Worm (Caenorhabditis elegans) whole organism, dauer: Measurements from ENCODE around the gene cyld-1.

Source experiments
- unc-62 ChIP-seq: sonication (generic microtip); optimal IDR thresholded peaks from 2 replicates; lab custom pipeline; 2017; ENCODE audit warnings: missing biosample characterization, missing genetic modification reagents, missing genetic modification characterization

Gene cyld-1

ce11 chrIII:9874515-9874914 lies 35.9 kb downstream of the cyld-1 start:
- no peak for TF ChIP-seq unc-62 (GFP tag; lab: Kevin White, UChicago)

- no peak for TF ChIP-seq unc-62 (GFP tag; lab: Kevin White, UChicago)
Observed at ce11 chrIII:9871032-9871431, 39.4 kb downstream of the cyld-1 start, which contains the start of gene ZK757.1. Gene ZK757.1 (minus strand): TSS chrIII:9871132.

- TF ChIP-seq unc-62 (GFP tag; lab: Kevin White, UChicago): no peak
Observed at ce11 chrIII:9867780-9868503, 42.5 kb downstream of the cyld-1 start, which contains the start of gene dhhc-4. Gene dhhc-4 (minus strand): TSS chrIII:9867792.

ce11 chrIII:9867352-9867751 lies 43.1 kb downstream of the cyld-1 start:
- no peak for TF ChIP-seq unc-62 (GFP tag; lab: Kevin White, UChicago)

ce11 chrIII:9862469-9862868 lies 48.0 kb downstream of the cyld-1 start:
- TF ChIP-seq unc-62 (GFP tag; lab: Kevin White, UChicago): no peak

- TF ChIP-seq unc-62 (GFP tag; lab: Kevin White, UChicago): no peak
Observed at ce11 chrIII:9861470-9862342, 48.8 kb downstream of the cyld-1 start.

ce11 chrIII:9860201-9860780 lies 50.2 kb downstream of the cyld-1 start, which contains the start of gene twk-48:
Gene twk-48 (plus strand): TSS chrIII:9860730.
- no peak for TF ChIP-seq unc-62 (GFP tag; lab: Kevin White, UChicago)

ce11 chrIII:9859133-9859775 lies 51.2 kb downstream of the cyld-1 start, which contains the start of gene gpdh-2:
Gene gpdh-2 (minus strand): TSS chrIII:9859183.
- TF ChIP-seq unc-62 (GFP tag; lab: Kevin White, UChicago): no peak

ce11 chrIII:9858061-9858460 lies 52.4 kb downstream of the cyld-1 start:
- TF ChIP-seq unc-62 (GFP tag; lab: Kevin White, UChicago): no peak

- no peak for TF ChIP-seq unc-62 (GFP tag; lab: Kevin White, UChicago)
Observed at ce11 chrIII:9857110-9857509, 53.3 kb downstream of the cyld-1 start.

- no peak for TF ChIP-seq unc-62 (GFP tag; lab: Kevin White, UChicago)
Observed at ce11 chrIII:9854960-9855359, 55.5 kb downstream of the cyld-1 start.

ce11 chrIII:9853667-9854620 lies 56.5 kb downstream of the cyld-1 start:
- TF ChIP-seq unc-62 (GFP tag; lab: Kevin White, UChicago): no peak

ce11 chrIII:9851547-9851946 lies 58.9 kb downstream of the cyld-1 start, which contains the start of gene K11H3.3:
Gene K11H3.3 (plus strand): TSS chrIII:9851854.
- TF ChIP-seq unc-62 (GFP tag; lab: Kevin White, UChicago): no peak

- TF ChIP-seq unc-62 (GFP tag; lab: Kevin White, UChicago): no peak
Observed at ce11 chrIII:9850877-9851276, 59.6 kb downstream of the cyld-1 start.
